Worm (Caenorhabditis elegans): ENCODE measurements around the gene pinn-1.
A peak's percentile ranks its signal among the peaks of the same experiment; 100 is the strongest.

pinn-1 gene

DNA sequence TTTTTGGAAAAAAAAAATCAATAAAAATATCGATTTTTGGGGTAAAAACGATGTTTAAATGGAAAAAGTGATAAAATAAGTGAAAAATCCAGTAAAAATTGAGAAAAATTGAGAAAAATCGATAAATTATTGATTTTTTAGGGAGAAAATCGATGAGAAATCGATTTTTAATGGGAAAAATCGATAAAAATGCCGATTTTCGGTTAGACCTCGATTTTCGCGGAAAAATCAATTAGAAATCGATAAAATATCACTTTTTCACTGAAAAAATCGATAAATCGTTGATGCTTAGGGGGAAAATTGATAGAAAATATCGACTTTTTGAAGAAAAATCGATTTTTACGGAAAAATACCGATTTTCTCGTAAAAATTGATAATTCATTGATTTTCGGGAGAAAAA, 12.4 kb upstream of the pinn-1 start:
- TF ChIP-seq ceh-28 (tag; optimal IDR thresholded peaks at IDR 0.05) (peak; percentile 92), ces-1 (GFP tag; optimal IDR thresholded peaks at IDR 0.05) (no peak)

DNA sequence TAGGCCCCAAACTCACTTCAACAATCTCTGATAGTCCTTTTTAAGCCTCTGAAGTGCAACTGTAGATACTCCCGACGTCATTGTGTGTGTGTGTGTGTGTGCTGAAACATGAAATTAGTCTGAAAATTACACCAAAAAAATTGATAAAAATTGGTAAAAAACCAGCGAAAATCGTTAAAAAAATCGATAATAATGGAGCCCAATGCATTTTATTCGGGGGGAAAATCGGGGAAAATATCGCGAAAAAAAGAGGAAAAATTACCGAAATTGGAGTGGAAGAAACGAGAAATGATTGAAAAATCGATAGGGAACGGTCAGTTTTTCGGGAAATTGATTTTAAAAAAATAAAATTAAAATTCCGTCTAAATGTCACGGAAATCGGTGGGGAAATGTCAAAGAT, 11.4 kb upstream of the pinn-1 start, which contains the start of gene ubc-26:
Gene ubc-26, minus strand, starts transcription at position 101 of the 400 bp plus-strand sequence.
- TF ChIP-seq nhr-102 (tag; optimal IDR thresholded peaks at IDR 0.05) (no peak), hif-1 (tag; optimal IDR thresholded peaks at IDR 0.05) (no peak), snpc-1.2 (GFP tag; IDR thresholded peaks at IDR 0.05) (no peak), zip-11 (GFP tag; IDR thresholded peaks at IDR 0.05) (no peak), nhr-42 (GFP tag; IDR thresholded peaks at IDR 0.05) (no peak), F44E2.7 (GFP tag; IDR thresholded peaks at IDR 0.05) (no peak), cey-2 (tag; optimal IDR thresholded peaks at IDR 0.05; ENCODE audit: borderline replicate concordance, insufficient read depth) (no peak), spr-3 (GFP tag; optimal IDR thresholded peaks at IDR 0.05) (no peak)

DNA sequence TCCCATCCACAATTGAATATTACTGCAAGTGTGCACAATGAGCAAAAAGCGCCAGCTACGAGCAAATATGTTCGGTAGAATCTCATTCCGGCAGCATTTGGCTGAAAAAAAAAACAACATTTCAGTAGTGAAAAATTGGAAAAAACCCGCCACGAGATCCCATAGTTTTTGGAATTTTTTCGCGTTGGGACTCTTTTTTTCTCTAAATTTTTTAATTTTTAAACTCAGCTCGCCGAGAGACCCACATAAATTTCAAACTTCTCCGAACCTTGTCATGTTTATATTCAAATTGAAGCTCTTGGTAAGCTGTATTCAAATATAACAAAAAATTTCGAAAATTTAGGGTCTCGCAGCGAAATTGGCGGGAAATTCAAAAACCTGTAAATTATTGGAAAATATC, 5.5 kb upstream of the pinn-1 start, which contains the start of gene sqv-2:
Gene sqv-2, minus strand, starts transcription at position 101 of the 400 bp plus-strand sequence.
- TF ChIP-seq nhr-25 (tag; optimal IDR thresholded peaks at IDR 0.05; ENCODE audit: borderline replicate concordance, insufficient read depth) = no peak
- TF ChIP-seq ztf-11 (tag; optimal IDR thresholded peaks at IDR 0.05) = no peak
- TF ChIP-seq fkh-10 (GFP tag; optimal IDR thresholded peaks at IDR 0.05) = no peak
- no peak for TF ChIP-seq set-16 (GFP tag; IDR thresholded peaks at IDR 0.05)
- TF ChIP-seq mes-2 (tag; optimal IDR thresholded peaks at IDR 0.05; ENCODE audit: poor library complexity, severe bottlenecking) = no peak
- TF ChIP-seq ceh-32 (tag; optimal IDR thresholded peaks at IDR 0.05; ENCODE audit: poor library complexity) = no peak

DNA sequence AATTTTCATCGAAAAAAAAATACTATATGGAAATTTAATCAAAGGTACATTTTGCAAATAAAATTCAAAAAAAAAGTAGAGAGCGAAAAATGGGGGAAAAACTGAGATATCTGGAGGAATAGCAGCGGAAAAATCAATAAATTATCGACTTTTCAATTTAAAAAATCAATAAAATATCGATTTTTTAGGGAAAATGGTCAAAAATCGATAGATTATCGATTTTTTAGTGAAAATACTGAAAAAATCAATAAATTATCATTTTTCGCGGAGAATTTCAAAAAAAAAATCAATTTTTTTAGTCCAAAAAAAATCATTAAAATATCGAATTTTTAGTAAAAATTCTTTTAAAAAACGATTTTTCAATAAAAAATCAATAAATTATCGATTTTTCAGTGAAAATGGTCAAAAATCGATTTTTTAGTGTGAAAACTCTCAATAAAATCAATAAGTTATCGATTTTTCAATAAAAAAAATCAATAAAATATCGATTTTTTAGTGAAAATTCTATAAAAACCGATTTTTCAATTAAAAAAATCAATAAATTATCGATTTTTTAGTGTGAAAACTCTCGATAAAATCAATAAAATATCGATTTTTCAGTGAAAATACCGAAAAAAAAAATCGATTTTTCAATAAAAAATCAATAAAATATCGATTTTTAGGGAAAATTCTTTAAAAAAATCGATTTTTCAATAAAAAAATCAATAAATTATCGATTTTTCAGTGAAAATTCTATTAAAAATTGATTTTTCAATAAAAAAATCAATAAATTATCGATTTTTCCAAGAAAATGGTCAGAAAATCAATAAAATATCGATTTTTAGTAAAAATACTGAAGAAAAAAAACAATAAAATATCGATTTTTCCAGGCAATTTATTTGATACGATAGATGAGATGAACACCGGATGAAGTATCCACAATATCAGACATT, 3.0 kb downstream of the pinn-1 start:
- TF ChIP-seq ceh-44 (GFP tag; IDR thresholded peaks at IDR 0.05) (no peak), ceh-28 (tag; optimal IDR thresholded peaks at IDR 0.05) (peak; percentile 89)

DNA sequence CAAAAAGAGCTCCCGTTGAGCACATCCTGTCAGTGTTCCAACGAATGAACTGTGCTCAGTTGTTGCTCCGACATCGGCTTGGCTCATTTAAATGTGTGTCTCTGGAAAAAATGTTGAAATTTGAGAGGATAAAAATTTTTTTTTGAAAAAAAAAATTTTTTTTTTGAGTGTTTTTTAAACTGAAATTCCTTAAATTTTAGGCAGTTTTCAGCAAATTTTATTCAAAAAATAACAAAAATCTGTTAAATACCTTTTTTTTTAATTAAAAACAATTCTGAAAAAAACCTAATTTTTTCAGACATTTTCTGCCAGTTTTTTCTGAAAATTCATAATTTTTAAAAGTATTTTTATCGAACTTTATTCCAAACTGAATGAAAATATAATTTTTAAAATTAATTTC, 4.0 kb downstream of the pinn-1 start, which contains the start of gene pigw-1:
Gene pigw-1, minus strand, starts transcription at position 101 of the 400 bp plus-strand sequence.
- TF ChIP-seq nhr-111 (GFP tag; optimal IDR thresholded peaks at IDR 0.05) = no peak
- TF ChIP-seq mxl-3 (GFP tag; optimal IDR thresholded peaks at IDR 0.05) = no peak
- TF ChIP-seq lin-38 (GFP tag; IDR thresholded peaks at IDR 0.05) = no peak
- no peak for TF ChIP-seq spr-3 (GFP tag; optimal IDR thresholded peaks at IDR 0.05)
- TF ChIP-seq pqm-1 (tag; optimal IDR thresholded peaks at IDR 0.05) = no peak
- TF ChIP-seq lin-15B (tag; optimal IDR thresholded peaks at IDR 0.05) = no peak
- TF ChIP-seq daf-12 (tag; optimal IDR thresholded peaks at IDR 0.05) = no peak
- no peak for TF ChIP-seq ztf-11 (tag; optimal IDR thresholded peaks at IDR 0.05)
- no peak for TF ChIP-seq nhr-10 (tag; optimal IDR thresholded peaks at IDR 0.05)
- no peak for TF ChIP-seq D1046.2 (GFP tag; IDR thresholded peaks at IDR 0.05)
- TF ChIP-seq Y5F2A.4 (GFP tag; optimal IDR thresholded peaks at IDR 0.05) = no peak

DNA sequence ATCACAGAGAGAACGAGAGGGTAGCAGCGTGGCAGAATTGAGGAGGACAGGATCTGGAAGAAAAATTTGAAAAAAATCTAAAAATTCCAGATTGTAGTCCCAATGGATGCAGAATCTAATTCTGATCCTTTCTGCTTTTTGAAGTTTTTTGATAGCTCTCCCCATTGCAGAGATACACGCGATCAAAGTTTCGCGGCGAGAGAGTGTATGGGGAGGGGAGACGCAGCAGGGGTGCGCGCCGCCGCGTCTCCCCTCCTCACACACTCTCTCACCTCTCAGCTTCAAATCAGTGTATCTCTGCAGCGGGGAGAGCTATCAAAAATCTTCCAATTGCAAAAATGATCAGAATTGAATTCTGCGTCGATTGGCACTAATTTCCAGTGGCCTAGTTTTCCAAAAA, 7.7 kb downstream of the pinn-1 start:
- TF ChIP-seq arid-1 (GFP tag; conservative IDR thresholded peaks at IDR 0.05) = no peak
- TF ChIP-seq ces-1 (GFP tag; optimal IDR thresholded peaks at IDR 0.05) = no peak
- TF ChIP-seq set-16 (GFP tag; IDR thresholded peaks at IDR 0.05) = peak; percentile 54
- 0 out of 2 replicates have a peak, but pooled peaks have one; percentile 7 for TF ChIP-seq lin-38 (GFP tag; IDR thresholded peaks at IDR 0.05)
- TF ChIP-seq jun-1 (tag; optimal IDR thresholded peaks at IDR 0.05) = no peak
- no peak for TF ChIP-seq nhr-237 (tag; optimal IDR thresholded peaks at IDR 0.05)
- TF ChIP-seq lim-7 (GFP tag; IDR thresholded peaks at IDR 0.05) = peak; percentile 10; the same call in 1 of the 2 replicates

Measured in whole organism, L4 larva.